4 fruit fly cellular contexts compared by ENCODE assay signal in the genomic region with DNA sequence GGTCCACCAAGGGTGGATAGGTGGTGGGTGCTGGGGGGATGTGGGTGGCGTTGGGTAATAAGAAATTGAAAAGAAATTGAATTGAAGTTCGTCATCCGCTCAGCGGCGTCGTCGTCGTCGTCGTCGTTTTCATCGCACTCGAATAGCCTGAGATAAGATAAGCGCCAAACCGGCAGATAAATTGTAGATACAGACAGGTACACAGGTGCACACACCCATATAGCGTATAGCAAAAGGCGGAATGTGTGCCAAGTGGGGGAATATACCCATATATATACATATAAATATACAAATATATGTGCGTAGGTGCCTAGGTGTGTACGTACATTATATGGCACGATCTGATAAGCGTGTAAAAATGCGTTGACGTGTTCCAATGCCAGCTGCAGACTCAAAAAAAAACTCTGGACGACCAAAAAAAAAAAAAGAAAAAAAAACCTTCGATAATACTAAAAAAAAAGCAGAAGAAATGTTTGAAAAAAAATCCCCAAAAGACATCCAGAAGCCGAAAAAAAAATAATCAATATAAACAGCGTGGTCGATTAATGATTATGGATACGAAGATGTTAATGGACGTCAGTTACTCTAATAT.
TF ChIP-seq lines count a peak whose summit lies in the region.

No protein-coding gene starts in this region.

- TF ChIP-seq CTCF in whole organism, embryonic (GFP tag; optimal IDR thresholded peaks at IDR 0.05; lab: Kevin White, UChicago) = no peak

TF ChIP-seq in whole organism, adult, 20 proteins besides CTCF, POLR2A, EP300 and RAD21:
- TF ChIP-seq kay (GFP tag; lab: Kevin White, UChicago; ENCODE audit: borderline replicate concordance) (peak; percentile 10), cnc (optimal IDR thresholded peaks at IDR 0.05; lab: Kevin White, UChicago) (no peak)

TF ChIP-seq in whole organism, embryonic, 481 proteins besides CTCF, POLR2A, EP300 and RAD21:
- TF ChIP-seq sqz (GFP tag; optimal IDR thresholded peaks at IDR 0.05; lab: Kevin White, UChicago) (peak; percentile 50), sug (tag; optimal IDR thresholded peaks at IDR 0.05; lab: Kevin White, UChicago) (peak; percentile 27), sd (tag; optimal IDR thresholded peaks at IDR 0.05; lab: Kevin White, UChicago) (peak; percentile 61), crol (GFP tag; IDR thresholded peaks at IDR 0.05; lab: Robert Waterston, UW) (peak; percentile 39; the same call in 1 of the 2 replicates), exex (tag; optimal IDR thresholded peaks at IDR 0.05; lab: Kevin White, UChicago) (peak; percentile 8), CG15601 (tag; optimal IDR thresholded peaks at IDR 0.05; lab: Kevin White, UChicago) (peak; percentile 57), hbn (GFP tag; IDR thresholded peaks at IDR 0.05; lab: Robert Waterston, UW; ENCODE audit: partially characterized antibody) (no peak), eve (GFP tag; optimal IDR thresholded peaks at IDR 0.05; lab: Kevin White, UChicago) (peak in 1 of 2 experiments; percentile 37), CG32772 (GFP tag; IDR thresholded peaks at IDR 0.05; lab: Robert Waterston, UW) (peak; percentile 52; the same call in 1 of the 2 replicates), Pdp1 (GFP tag; optimal IDR thresholded peaks at IDR 0.05; lab: Kevin White, UChicago) (no peak), Xbp1 (GFP tag; optimal IDR thresholded peaks at IDR 0.05; lab: Kevin White, UChicago) (peak; percentile 32), CG1233 (GFP tag; optimal IDR thresholded peaks at IDR 0.05; lab: Kevin White, UChicago) (no peak), dimm (GFP tag; IDR thresholded peaks at IDR 0.05; lab: Robert Waterston, UW) (no peak), grn (GFP tag; optimal IDR thresholded peaks at IDR 0.05; lab: Kevin White, UChicago) (peak; percentile 27), cg (GFP tag; optimal IDR thresholded peaks at IDR 0.05; lab: Kevin White, UChicago) (peak; percentile 25), GATAe (GFP tag; conservative IDR thresholded peaks at IDR 0.05; lab: Robert Waterston, UW) (peak; percentile 67; the same call in 1 of the 2 replicates)

TF ChIP-seq in whole organism, prepupa, 60 proteins besides CTCF, POLR2A, EP300 and RAD21:
- TF ChIP-seq fkh (GFP tag; optimal IDR thresholded peaks at IDR 0.05; lab: Kevin White, UChicago) (peak; percentile 6), Ets21C (GFP tag; optimal IDR thresholded peaks at IDR 0.05; lab: Kevin White, UChicago) (no peak), CG6792 (GFP tag; optimal IDR thresholded peaks at IDR 0.05; lab: Kevin White, UChicago) (no peak), vri (GFP tag; optimal IDR thresholded peaks at IDR 0.05; lab: Kevin White, UChicago) (peak; percentile 0)
TF ChIP-seq in whole organism, prepupa: peak in this region for 2.

TF ChIP-seq in whole organism, wandering third instar larva, 38 proteins besides CTCF, POLR2A, EP300 and RAD21:
- no peak for TF ChIP-seq N (GFP tag; optimal IDR thresholded peaks at IDR 0.05; lab: Kevin White, UChicago)
- no peak for TF ChIP-seq OdsH (GFP tag; optimal IDR thresholded peaks at IDR 0.05; lab: Kevin White, UChicago)
- no peak for TF ChIP-seq Mio (GFP tag; optimal IDR thresholded peaks at IDR 0.05; lab: Kevin White, UChicago)
- no peak for TF ChIP-seq ey (GFP tag; optimal IDR thresholded peaks at IDR 0.05; lab: Kevin White, UChicago)
- no peak for TF ChIP-seq usp (GFP tag; optimal IDR thresholded peaks at IDR 0.05; lab: Kevin White, UChicago)
- TF ChIP-seq CrebA (GFP tag; optimal IDR thresholded peaks at IDR 0.05; lab: Kevin White, UChicago; ENCODE audit: borderline replicate concordance) = peak; percentile 61
- TF ChIP-seq Hr83 (GFP tag; optimal IDR thresholded peaks at IDR 0.05; lab: Kevin White, UChicago; ENCODE audit: poor library complexity, severe bottlenecking) = no peak
- no peak for TF ChIP-seq lola (GFP tag; optimal IDR thresholded peaks at IDR 0.05; lab: Kevin White, UChicago)
- no peak for TF ChIP-seq tai (GFP tag; optimal IDR thresholded peaks at IDR 0.05; lab: Kevin White, UChicago)
- no peak for TF ChIP-seq Hnf4 (GFP tag; optimal IDR thresholded peaks at IDR 0.05; lab: Kevin White, UChicago)
- TF ChIP-seq Abd-B (GFP tag; optimal IDR thresholded peaks at IDR 0.05; lab: Kevin White, UChicago) = no peak
- no peak for TF ChIP-seq Hr78 (GFP tag; optimal IDR thresholded peaks at IDR 0.05; lab: Kevin White, UChicago)
- TF ChIP-seq foxo (GFP tag; optimal IDR thresholded peaks at IDR 0.05; lab: Kevin White, UChicago) = no peak
- TF ChIP-seq CG9705 (GFP tag; optimal IDR thresholded peaks at IDR 0.05; lab: Kevin White, UChicago) = no peak
- no peak for TF ChIP-seq Rel (GFP tag; optimal IDR thresholded peaks at IDR 0.05; lab: Kevin White, UChicago)
- TF ChIP-seq Rel (tag; optimal IDR thresholded peaks at IDR 0.05; lab: Kevin White, UChicago) = peak; percentile 7
- TF ChIP-seq jim (GFP tag; optimal IDR thresholded peaks at IDR 0.05; lab: Kevin White, UChicago) = no peak
- TF ChIP-seq rgr (GFP tag; optimal IDR thresholded peaks at IDR 0.05; lab: Kevin White, UChicago) = no peak
- TF ChIP-seq pan (optimal IDR thresholded peaks at IDR 0.05; lab: Kevin White, UChicago) = no peak
